Fruit fly (Drosophila melanogaster) whole organism, wandering third instar larva: Measurements from ENCODE around the gene CG6296.

Experiments used
- Abd-B ChIP-seq: fragments of >200 bp; optimal IDR thresholded peaks from 2 replicates; lab custom pipeline; 2017; ENCODE audit warnings: missing biosample characterization, missing genetic modification characterization
- CG32264 ChIP-seq: fragments of 200-800 bp; sonication (Bioruptor generic); optimal IDR thresholded peaks from 2 replicates; lab custom pipeline; 2016; ENCODE audit warnings: missing biosample characterization, missing genetic modification characterization
- CG9705 ChIP-seq: fragments of 200-800 bp; sonication (Bioruptor generic); optimal IDR thresholded peaks from 2 replicates; lab custom pipeline; 2018; ENCODE audit warnings: missing biosample characterization, mild to moderate bottlenecking, missing genetic modification characterization
- CrebA ChIP-seq: fragments of 200-800 bp; sonication (Bioruptor generic); optimal IDR thresholded peaks from 2 replicates; lab custom pipeline; 2016; ENCODE audit warnings: missing biosample characterization, mild to moderate bottlenecking, missing genetic modification characterization, borderline replicate concordance
- Dfd ChIP-seq: fragments of >200 bp; optimal IDR thresholded peaks from 2 replicates; lab custom pipeline; 2017; ENCODE audit warnings: missing biosample characterization, missing genetic modification characterization
- Dif ChIP-seq: fragments of 200-275, 200-300 bp; sonication (Bioruptor generic); optimal IDR thresholded peaks from 2 replicates; lab custom pipeline; 2018; ENCODE audit warnings: missing biosample characterization, missing genetic modification characterization; ENCODE audit not compliant: partially characterized antibody
- GATAd ChIP-seq: sonication (Bioruptor generic); optimal IDR thresholded peaks from 2 replicates; lab custom pipeline; 2016; ENCODE audit warnings: missing biosample characterization, missing genetic modification characterization
- HLH106 ChIP-seq: fragments of 200-800 bp; optimal IDR thresholded peaks from 3 replicates; lab custom pipeline; 2019; ENCODE audit warnings: missing biosample characterization, mild to moderate bottlenecking, missing genetic modification characterization, moderate library complexity
- Hnf4 ChIP-seq: fragments of 200-800 bp; sonication (Bioruptor generic); optimal IDR thresholded peaks from 2 replicates; lab custom pipeline; 2016; ENCODE audit warnings: missing biosample characterization, mild to moderate bottlenecking, missing genetic modification characterization
- Hr78 ChIP-seq: fragments of >200 bp; optimal IDR thresholded peaks from 2 replicates; lab custom pipeline; 2017; ENCODE audit warnings: missing biosample characterization, missing genetic modification characterization
- Hr83 ChIP-seq: fragments of 200-300 bp; sonication (Bioruptor generic); optimal IDR thresholded peaks from 2 replicates; lab custom pipeline; 2016; ENCODE audit warnings: missing biosample characterization, mild to moderate bottlenecking, missing genetic modification characterization, moderate library complexity; ENCODE audit not compliant: poor library complexity, severe bottlenecking
- Jra ChIP-seq: sonication (Bioruptor generic); optimal IDR thresholded peaks from 2 replicates; lab custom pipeline; 2016; ENCODE audit warnings: missing biosample characterization, missing genetic modification characterization
- Mio ChIP-seq: sonication (Bioruptor generic); optimal IDR thresholded peaks from 2 replicates; lab custom pipeline; 2016; ENCODE audit warnings: missing biosample characterization, missing genetic modification characterization
- Myc ChIP-seq: fragments of >200 bp; optimal IDR thresholded peaks from 2 replicates; lab custom pipeline; 2017
- N ChIP-seq: fragments of >200 bp; optimal IDR thresholded peaks from 2 replicates; lab custom pipeline; 2018; ENCODE audit warnings: missing biosample characterization, missing external identifiers, missing genetic modification characterization
- OdsH ChIP-seq: fragments of 200-800 bp; sonication (Bioruptor generic); optimal IDR thresholded peaks from 2 replicates; lab custom pipeline; 2016; ENCODE audit warnings: missing biosample characterization, mild to moderate bottlenecking, missing genetic modification characterization
- Rel ChIP-seq, 2 experiments: fragments of 200-800 bp; sonication (Bioruptor generic) in 1 of 2; optimal IDR thresholded peaks; 2 replicates in 1 of 2; 3 replicates in 1 of 2; lab custom pipeline; 2016 to 2019; ENCODE audit warnings: mild to moderate bottlenecking in 2 of 2, missing biosample characterization in 2 of 2, missing genetic modification characterization in 2 of 2, moderate library complexity in 1 of 2
- Sp1 ChIP-seq: fragments of 200-800 bp; sonication (Bioruptor generic); optimal IDR thresholded peaks from 3 replicates; lab custom pipeline; 2019; ENCODE audit warnings: missing biosample characterization, mild to moderate bottlenecking, missing genetic modification characterization, moderate library complexity
- Vsx2 ChIP-seq: fragments of 200-300, 225-300 bp; sonication (Bioruptor generic); optimal IDR thresholded peaks from 2 replicates; lab custom pipeline; 2018; ENCODE audit warnings: missing biosample characterization, missing genetic modification characterization; ENCODE audit not compliant: partially characterized antibody
- br ChIP-seq: fragments of 200-800 bp; sonication (Bioruptor generic); optimal IDR thresholded peaks from 2 replicates; lab custom pipeline; 2016; ENCODE audit warnings: missing biosample characterization, missing genetic modification characterization
- brk ChIP-seq: fragments of 200-800 bp; sonication (Bioruptor generic); optimal IDR thresholded peaks from 2 replicates; lab custom pipeline; 2016; ENCODE audit warnings: missing biosample characterization, mild to moderate bottlenecking, missing genetic modification characterization
- dl ChIP-seq, 2 experiments: fragments of 175-275, 200-275 bp in 1 of 2; fragments of 200-275 bp in 1 of 2; sonication (Bioruptor generic); optimal IDR thresholded peaks; lab custom pipeline; 2018; ENCODE audit warnings: mild to moderate bottlenecking in 2 of 2, missing biosample characterization in 2 of 2, missing genetic modification characterization in 2 of 2, moderate library complexity in 2 of 2; ENCODE audit not compliant: partially characterized antibody in 2 of 2, insufficient read depth in 1 of 2
- dmrt93B ChIP-seq: fragments of 200-800 bp; sonication (Bioruptor generic); optimal IDR thresholded peaks from 2 replicates; lab custom pipeline; 2018; ENCODE audit warnings: missing biosample characterization, mild to moderate bottlenecking, missing genetic modification characterization
- dsf ChIP-seq: sonication (Bioruptor generic); optimal IDR thresholded peaks from 2 replicates; lab custom pipeline; 2016; ENCODE audit warnings: missing biosample characterization, missing genetic modification characterization, borderline replicate concordance
- ey ChIP-seq: fragments of 200-800 bp; sonication (Bioruptor generic); optimal IDR thresholded peaks from 2 replicates; lab custom pipeline; 2016; ENCODE audit warnings: missing biosample characterization, missing genetic modification characterization
- foxo ChIP-seq, 2 experiments: fragments of 200-800 bp; sonication (Bioruptor generic); optimal IDR thresholded peaks; 2 replicates in 1 of 2; 3 replicates in 1 of 2; lab custom pipeline; 2016 to 2017; ENCODE audit warnings: missing biosample characterization in 2 of 2, missing genetic modification characterization in 2 of 2
- fru ChIP-seq: fragments of 200-800 bp; sonication (Bioruptor generic); optimal IDR thresholded peaks from 3 replicates; lab custom pipeline; 2016; ENCODE audit warnings: missing biosample characterization, mild to moderate bottlenecking, missing genetic modification characterization
- h ChIP-seq: fragments of 200-800 bp; sonication (Bioruptor generic); optimal IDR thresholded peaks from 3 replicates; lab custom pipeline; 2016; ENCODE audit warnings: missing biosample characterization, mild to moderate bottlenecking, missing genetic modification characterization
- jim ChIP-seq: fragments of 175-275, 200-325 bp; sonication (Bioruptor generic); optimal IDR thresholded peaks from 2 replicates; lab custom pipeline; 2016; ENCODE audit warnings: missing biosample characterization, mild to moderate bottlenecking, missing genetic modification characterization
- lola ChIP-seq: fragments of >200 bp; optimal IDR thresholded peaks from 2 replicates; lab custom pipeline; 2017; ENCODE audit warnings: missing biosample characterization, missing genetic modification characterization
- pan ChIP-seq: fragments of >200 bp; optimal IDR thresholded peaks from 2 replicates; lab custom pipeline; 2017
- psq ChIP-seq: fragments of 200-800 bp; sonication (Bioruptor generic); optimal IDR thresholded peaks from 3 replicates; lab custom pipeline; 2017; ENCODE audit warnings: missing biosample characterization, mild to moderate bottlenecking, missing genetic modification characterization, moderate library complexity
- rgr ChIP-seq: fragments of 200-800 bp; sonication (Bioruptor generic); optimal IDR thresholded peaks from 3 replicates; lab custom pipeline; 2016; ENCODE audit warnings: missing biosample characterization, mild to moderate bottlenecking, missing genetic modification characterization
- sage ChIP-seq: fragments of 200-800 bp; sonication (Bioruptor generic); optimal IDR thresholded peaks from 2 replicates; lab custom pipeline; 2016; ENCODE audit warnings: missing biosample characterization, mild to moderate bottlenecking, missing genetic modification characterization
- sv ChIP-seq: fragments of 200-800 bp; sonication (Bioruptor generic); optimal IDR thresholded peaks from 3 replicates; lab custom pipeline; 2016; ENCODE audit warnings: missing biosample characterization, missing genetic modification characterization
- tai ChIP-seq: sonication (Bioruptor generic); optimal IDR thresholded peaks from 2 replicates; lab custom pipeline; 2016; ENCODE audit warnings: missing biosample characterization, missing genetic modification characterization
- usp ChIP-seq: fragments of >200 bp; optimal IDR thresholded peaks from 2 replicates; lab custom pipeline; 2017; ENCODE audit warnings: missing biosample characterization, missing genetic modification characterization
- woc ChIP-seq: sonication (Bioruptor generic); optimal IDR thresholded peaks from 2 replicates; lab custom pipeline; 2016; ENCODE audit warnings: missing biosample characterization, mild to moderate bottlenecking, missing genetic modification characterization

CG6296 gene

DNA sequence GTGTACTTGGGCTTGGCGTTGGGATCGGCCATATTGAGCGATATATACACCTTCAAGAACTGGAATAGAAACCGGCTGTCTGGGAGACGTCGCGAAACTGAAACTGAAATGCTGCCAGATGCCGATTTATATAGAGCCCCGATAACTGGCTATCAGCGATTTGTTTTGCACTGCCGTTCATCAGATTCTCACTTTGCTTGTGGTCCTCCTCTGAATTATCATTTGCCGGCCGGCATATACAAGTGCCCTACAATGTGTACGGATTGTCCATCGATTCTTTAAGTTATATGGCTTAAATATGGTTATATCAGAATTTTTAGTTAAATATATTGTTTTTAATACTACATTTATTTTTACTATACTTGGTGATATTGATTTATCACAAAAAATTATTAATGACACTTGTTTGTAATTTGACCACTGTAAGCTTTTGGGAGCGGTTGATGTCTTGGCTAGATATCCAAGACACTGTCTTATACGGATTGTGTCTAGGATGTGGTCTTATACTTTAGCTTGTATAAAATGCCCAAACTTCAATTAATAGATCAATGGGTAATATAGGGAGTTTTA is 16.8 kb downstream of the CG6296 start, which contains the start of gene CG31075:
CG31075 (minus strand) TSS at position 106 of the 570 bp plus-strand sequence.
- TF ChIP-seq dsf (GFP tag; lab: Kevin White, UChicago): peak; percentile 55
- peak; percentile 91 for TF ChIP-seq h (GFP tag; lab: Kevin White, UChicago)
- no peak for TF ChIP-seq pan (lab: Kevin White, UChicago)
- TF ChIP-seq CG32264: peak; percentile 71
- TF ChIP-seq woc (GFP tag; lab: Kevin White, UChicago): peak; percentile 84
- peak; percentile 50 for TF ChIP-seq CrebA (GFP tag; lab: Kevin White, UChicago)
- peak; percentile 50 for TF ChIP-seq Jra
- peak; percentile 60 for TF ChIP-seq Myc (lab: Kevin White, UChicago)
- no peak for TF ChIP-seq Dfd
- peak; percentile 75 for TF ChIP-seq Rel (GFP tag; optimal IDR thresholded peaks at IDR 0.05; lab: Kevin White, UChicago)
- peak; percentile 39 for TF ChIP-seq Rel (tag; optimal IDR thresholded peaks at IDR 0.05; lab: Kevin White, UChicago)
- peak; percentile 90 for TF ChIP-seq Sp1
- peak; percentile 93 for TF ChIP-seq brk (GFP tag; lab: Kevin White, UChicago)
- peak; percentile 90 for TF ChIP-seq fru
- TF ChIP-seq OdsH (GFP tag; lab: Kevin White, UChicago): peak; percentile 90
- peak in 1 of 2 experiments; percentile 97 for TF ChIP-seq foxo (GFP tag; optimal IDR thresholded peaks at IDR 0.05; lab: Kevin White, UChicago)
- no peak for TF ChIP-seq lola (GFP tag; lab: Kevin White, UChicago)
- TF ChIP-seq sage (GFP tag; lab: Kevin White, UChicago): peak; percentile 92
- TF ChIP-seq Vsx2 (GFP tag; lab: Kevin White, UChicago): no peak
- TF ChIP-seq tai (GFP tag; lab: Kevin White, UChicago): peak; percentile 75
- no peak for TF ChIP-seq N (GFP tag; lab: Kevin White, UChicago)
- TF ChIP-seq dmrt93B (GFP tag; lab: Kevin White, UChicago): peak; percentile 88
- no peak for TF ChIP-seq GATAd (GFP tag; lab: Kevin White, UChicago)
- TF ChIP-seq Hr78 (GFP tag; lab: Kevin White, UChicago): no peak
- peak; percentile 54 for TF ChIP-seq Mio (GFP tag; lab: Kevin White, UChicago)
- TF ChIP-seq Abd-B (GFP tag; lab: Kevin White, UChicago): no peak
- peak; percentile 91 for TF ChIP-seq rgr (GFP tag; lab: Kevin White, UChicago)
- peak; percentile 89 for TF ChIP-seq HLH106 (tag; lab: Kevin White, UChicago)
- TF ChIP-seq sv (GFP tag; lab: Kevin White, UChicago): peak; percentile 16
- peak in 1 of 2 experiments; percentile 12 for TF ChIP-seq dl (GFP tag; optimal IDR thresholded peaks at IDR 0.05; lab: Kevin White, UChicago; ENCODE audit: insufficient read depth in 1 of 2, partially characterized antibody in 2 of 2)
- peak; percentile 83 for TF ChIP-seq ey
- peak; percentile 83 for TF ChIP-seq br
- peak; percentile 70 for TF ChIP-seq Dif (GFP tag; lab: Kevin White, UChicago)
- TF ChIP-seq jim: no peak
- TF ChIP-seq Hr83 (GFP tag; lab: Kevin White, UChicago): peak; percentile 58
- TF ChIP-seq psq (GFP tag; lab: Kevin White, UChicago): peak; percentile 100
- TF ChIP-seq Hnf4: peak; percentile 81
- no peak for TF ChIP-seq usp
- peak; percentile 87 for TF ChIP-seq CG9705

DNA sequence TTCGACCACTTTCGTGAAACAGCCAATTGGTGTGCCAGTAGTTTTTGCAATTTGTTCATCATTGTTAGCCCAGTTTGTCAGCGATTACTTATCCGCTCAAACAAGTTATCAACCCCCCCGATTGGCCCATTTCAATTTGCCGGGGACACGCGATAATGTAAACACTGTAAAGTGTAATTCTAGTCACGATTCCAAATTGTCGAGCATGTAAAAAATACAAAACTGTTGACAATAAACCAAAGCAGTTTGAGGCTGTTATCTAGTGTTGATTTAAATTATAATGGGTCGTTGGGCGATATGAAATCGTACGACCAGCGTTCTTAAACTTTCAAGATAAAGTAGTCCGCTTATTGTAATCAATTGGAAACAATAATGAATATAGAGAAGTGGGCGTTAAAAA is 17.8 kb downstream of the CG6296 start:
- TF ChIP-seq sv (GFP tag; lab: Kevin White, UChicago): no peak
- TF ChIP-seq Hnf4: no peak
- no peak for TF ChIP-seq h (GFP tag; lab: Kevin White, UChicago)
- no peak for TF ChIP-seq sage (GFP tag; lab: Kevin White, UChicago)
- no peak for TF ChIP-seq foxo (GFP tag; optimal IDR thresholded peaks at IDR 0.05; lab: Kevin White, UChicago)
- no peak for TF ChIP-seq GATAd (GFP tag; lab: Kevin White, UChicago)
- TF ChIP-seq woc (GFP tag; lab: Kevin White, UChicago): no peak
- no peak for TF ChIP-seq OdsH (GFP tag; lab: Kevin White, UChicago)
- no peak for TF ChIP-seq jim
- TF ChIP-seq CrebA (GFP tag; lab: Kevin White, UChicago): no peak
- no peak for TF ChIP-seq Sp1
- TF ChIP-seq pan (lab: Kevin White, UChicago): no peak
- no peak for TF ChIP-seq lola (GFP tag; lab: Kevin White, UChicago)
- TF ChIP-seq ey: no peak
- TF ChIP-seq dmrt93B (GFP tag; lab: Kevin White, UChicago): no peak
- no peak for TF ChIP-seq Myc (lab: Kevin White, UChicago)
- no peak for TF ChIP-seq rgr (GFP tag; lab: Kevin White, UChicago)
- TF ChIP-seq psq (GFP tag; lab: Kevin White, UChicago): no peak
- no peak for TF ChIP-seq fru
- no peak for TF ChIP-seq brk (GFP tag; lab: Kevin White, UChicago)
- TF ChIP-seq, all 38 proteins: peak for 0
